Fruit fly (Drosophila melanogaster) whole organism, adult: ENCODE measurements around the gene Nprl3.

Experiments used
- CG5204 ChIP-seq: fragments of 200-800 bp; sonication (Bioruptor generic); optimal IDR thresholded peaks from 2 replicates; lab custom pipeline; 2016; ENCODE audit warnings: missing biosample characterization, missing genetic modification characterization
- Crg-1 ChIP-seq: fragments of 200-800 bp; sonication (Bioruptor generic); optimal IDR thresholded peaks from 2 replicates; lab custom pipeline; 2016; ENCODE audit warnings: missing biosample characterization, missing genetic modification characterization
- bab1 ChIP-seq: fragments of 200-800 bp; sonication (Bioruptor generic); optimal IDR thresholded peaks from 3 replicates; lab custom pipeline; 2019; ENCODE audit warnings: missing biosample characterization, mild to moderate bottlenecking, missing genetic modification characterization, moderate library complexity
- cnc ChIP-seq, 2 experiments: fragments of >200 bp; optimal IDR thresholded peaks; 2 replicates each; lab custom pipeline; 2017
- kay ChIP-seq: fragments of 200-800 bp; sonication (Bioruptor generic); peaks from one replicate; lab custom pipeline; 2016; ENCODE audit warnings: missing biosample characterization, missing genetic modification characterization, borderline replicate concordance
- ovo ChIP-seq: fragments of 200-800 bp; sonication (Bioruptor generic); optimal IDR thresholded peaks from 2 replicates; lab custom pipeline; 2016; ENCODE audit warnings: missing biosample characterization, missing genetic modification characterization
- tj ChIP-seq: fragments of 200-800 bp; sonication (Bioruptor generic); optimal IDR thresholded peaks from 3 replicates; lab custom pipeline; 2017; ENCODE audit warnings: missing biosample characterization, mild to moderate bottlenecking, missing genetic modification characterization, moderate library complexity

DNA sequence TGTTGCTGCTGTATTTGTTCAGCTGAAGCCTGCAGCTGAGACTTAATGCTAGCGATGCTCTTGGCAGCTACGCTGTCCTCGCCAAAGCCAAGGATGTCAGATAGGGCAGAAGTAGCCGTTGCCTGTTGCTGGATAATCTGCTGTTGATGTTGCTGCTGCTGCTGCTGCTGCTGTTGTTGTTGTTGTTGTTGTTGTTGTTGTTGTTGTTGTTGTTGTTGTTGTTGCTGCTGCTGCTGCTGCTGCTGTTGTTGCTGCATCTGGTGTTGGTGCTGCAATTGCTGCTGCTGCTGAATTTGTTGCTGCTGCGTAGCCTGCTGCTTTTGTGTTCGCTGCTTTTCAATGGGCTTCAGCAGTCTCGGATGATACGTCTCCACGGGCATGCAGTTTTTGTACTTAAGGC is 25.9 kb upstream of the Nprl3 start:
- no peak for TF ChIP-seq Crg-1
- no peak for TF ChIP-seq CG5204 (GFP tag; lab: Kevin White, UChicago)
- no peak for TF ChIP-seq cnc (optimal IDR thresholded peaks at IDR 0.05; lab: Kevin White, UChicago)
- no peak for TF ChIP-seq kay
- TF ChIP-seq tj (GFP tag; lab: Kevin White, UChicago) = no peak
- no peak for TF ChIP-seq ovo
- TF ChIP-seq bab1 (GFP tag; lab: Kevin White, UChicago) = no peak
